Worm (Caenorhabditis elegans) whole organism, late embryonic: Measurements from ENCODE around the gene gck-4.

Experiments used
- dmd-4 ChIP-seq: sonication (generic microtip); optimal IDR thresholded peaks from 2 replicates; lab custom pipeline; 2016; ENCODE audit warnings: borderline replicate concordance, missing genetic modification characterization, missing compliant biosample characterization
- elt-4 ChIP-seq: sonication (generic microtip); optimal IDR thresholded peaks from 2 replicates; lab custom pipeline; 2016; ENCODE audit warnings: missing genetic modification characterization, missing compliant biosample characterization
- fkh-10 ChIP-seq: fragments of 150-350 bp; optimal IDR thresholded peaks from 2 replicates; lab custom pipeline; 2014; ENCODE audit warnings: missing biosample characterization, missing genetic modification reagents, missing genetic modification characterization
- madf-2 ChIP-seq: sonication (generic microtip); optimal IDR thresholded peaks from 2 replicates; lab custom pipeline; 2017; ENCODE audit warnings: missing genetic modification characterization, missing compliant biosample characterization
- nhr-11 ChIP-seq: fragments of 150-350 bp; optimal IDR thresholded peaks from 2 replicates; lab custom pipeline; 2014; ENCODE audit warnings: missing biosample characterization, missing genetic modification characterization
- pax-1 ChIP-seq: fragments of 150-350 bp; optimal IDR thresholded peaks from 2 replicates; lab custom pipeline; 2014; ENCODE audit warnings: missing biosample characterization, missing genetic modification characterization
- pha-4 ChIP-seq: fragments of 150-350 bp; optimal IDR thresholded peaks from 2 replicates; lab custom pipeline; 2018; ENCODE audit warnings: missing biosample characterization, missing genetic modification reagents, missing genetic modification characterization
- pqm-1 ChIP-seq: sonication (generic microtip); optimal IDR thresholded peaks from 2 replicates; lab custom pipeline; 2016; ENCODE audit warnings: missing genetic modification characterization, missing compliant biosample characterization
- syd-9 ChIP-seq: sonication (generic microtip); optimal IDR thresholded peaks from 2 replicates; lab custom pipeline; 2016; ENCODE audit warnings: mild to moderate bottlenecking, missing genetic modification characterization, moderate library complexity, missing compliant biosample characterization
- tbx-2 ChIP-seq: sonication (generic microtip); optimal IDR thresholded peaks from 2 replicates; lab custom pipeline; 2016; ENCODE audit warnings: missing genetic modification characterization, missing compliant biosample characterization
- unc-42 ChIP-seq: sonication (generic microtip); optimal IDR thresholded peaks from 2 replicates; lab custom pipeline; 2016; ENCODE audit warnings: missing genotype, missing genetic modification characterization, missing compliant biosample characterization

DNA sequence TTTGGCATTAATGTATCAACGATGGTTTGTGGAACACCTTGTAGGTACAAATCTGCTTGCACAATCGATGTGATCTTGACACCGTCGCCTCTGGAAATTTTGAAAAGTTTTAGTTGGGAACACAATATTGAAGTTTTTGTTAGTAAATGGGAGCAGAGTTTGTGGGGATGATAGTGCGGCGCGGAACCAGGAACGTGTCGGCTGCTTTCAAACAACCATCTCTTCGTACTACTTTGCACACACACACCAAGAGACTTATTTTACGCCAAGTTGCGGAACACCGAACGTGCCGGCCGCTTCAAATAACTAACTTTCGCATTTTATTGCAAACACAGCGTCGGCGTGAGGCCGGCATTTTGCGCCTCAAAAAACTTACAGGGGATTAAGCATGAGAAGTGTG lies 32.1 kb downstream of the gck-4 start:
- TF ChIP-seq tbx-2 (tag; lab: Kevin White, UChicago) (no peak), fkh-10 (no peak), nhr-11 (no peak), madf-2 (tag; lab: Kevin White, UChicago) (no peak), pax-1 (no peak), elt-4 (tag; lab: Kevin White, UChicago) (no peak), pha-4 (no peak), unc-42 (tag; lab: Kevin White, UChicago) (no peak), syd-9 (no peak), dmd-4 (tag; lab: Kevin White, UChicago) (no peak), pqm-1 (tag; lab: Kevin White, UChicago) (no peak)
